Worm (Caenorhabditis elegans) whole organism, young adult: ENCODE measurements around the gene old-1.

Experiments used
- B0019.2 ChIP-seq: fragments of 200-800 bp; sonication (Bioruptor generic); conservative IDR thresholded peaks from 2 replicates; pipeline ENCODE4 v1.3.6; 2022; ENCODE audit warnings: missing genetic modification reagents, missing genetic modification characterization, missing compliant biosample characterization
- B0035.1 ChIP-seq: sonication (generic microtip); optimal IDR thresholded peaks from 2 replicates; lab custom pipeline; 2016; ENCODE audit warnings: missing genetic modification characterization, mild to moderate bottlenecking, missing compliant biosample characterization, missing genotype, missing genetic modification reagents
- C06A6.2 ChIP-seq: fragments of 200-800 bp; sonication (Bioruptor generic); conservative IDR thresholded peaks from 2 replicates; pipeline ENCODE4 v1.3.6; 2022; ENCODE audit warnings: missing genetic modification characterization, missing compliant biosample characterization
- F22D6.2 ChIP-seq: sonication (generic microtip); optimal IDR thresholded peaks from 2 replicates; lab custom pipeline; 2016; ENCODE audit warnings: mild to moderate bottlenecking, missing genetic modification characterization, missing compliant biosample characterization
- F23B12.7 ChIP-seq: sonication (generic microtip); optimal IDR thresholded peaks from 2 replicates; lab custom pipeline; 2017; ENCODE audit warnings: missing genetic modification characterization, mild to moderate bottlenecking, missing compliant biosample characterization, antibody characterized with exemption, moderate library complexity; ENCODE audit not compliant: insufficient read depth
- F49E8.2 ChIP-seq: sonication (generic microtip); optimal IDR thresholded peaks from 3 replicates; lab custom pipeline; 2017; ENCODE audit warnings: missing genetic modification characterization, mild to moderate bottlenecking, missing compliant biosample characterization, antibody characterized with exemption, moderate library complexity; ENCODE audit not compliant: insufficient read depth
- F57A8.1 ChIP-seq: fragments of 200-800 bp; sonication (Bioruptor generic); optimal IDR thresholded peaks from 2 replicates; lab custom pipeline; 2018; ENCODE audit warnings: mild to moderate bottlenecking, missing genetic modification characterization, moderate library complexity, missing compliant biosample characterization
- T07F8.4 ChIP-seq: sonication (generic microtip); optimal IDR thresholded peaks from 2 replicates; lab custom pipeline; 2016; ENCODE audit warnings: mild to moderate bottlenecking, missing genetic modification characterization, moderate library complexity, missing compliant biosample characterization
- Y95B8A.8 ChIP-seq: fragments of 200-800 bp; sonication (Bioruptor generic); IDR thresholded peaks from 2 replicates; pipeline ENCODE4 v1.3.6; 2022; ENCODE audit warnings: missing genetic modification reagents, missing genetic modification characterization, missing compliant biosample characterization
- attf-5 ChIP-seq: fragments of 200-800 bp; sonication (Bioruptor generic); optimal IDR thresholded peaks from 2 replicates; lab custom pipeline; 2018; ENCODE audit warnings: mild to moderate bottlenecking, missing genetic modification characterization, missing compliant biosample characterization
- bed-2 ChIP-seq: fragments of 200-800 bp; sonication (Bioruptor generic); IDR thresholded peaks from 2 replicates; pipeline ENCODE4 v1.3.6; 2022; ENCODE audit warnings: missing genetic modification reagents, missing genetic modification characterization, missing compliant biosample characterization
- ceh-79 ChIP-seq: sonication (generic microtip); optimal IDR thresholded peaks from 2 replicates; lab custom pipeline; 2017; ENCODE audit warnings: mild to moderate bottlenecking, missing genetic modification characterization, missing compliant biosample characterization
- dox-1 ChIP-seq: fragments of 200-800 bp; sonication (Bioruptor generic); IDR thresholded peaks from 2 replicates; pipeline ENCODE4 v1.3.6; 2022; ENCODE audit warnings: missing genetic modification reagents, missing genetic modification characterization, missing compliant biosample characterization
- dpl-1 ChIP-seq: fragments of 150-350 bp; optimal IDR thresholded peaks from 2 replicates; lab custom pipeline; 2014; ENCODE audit warnings: missing biosample characterization, missing genetic modification reagents, missing genetic modification characterization
- ekl-4 ChIP-seq: fragments of 200-800 bp; sonication (Bioruptor generic); IDR thresholded peaks from 2 replicates; pipeline ENCODE4 v1.3.6; 2022; ENCODE audit warnings: missing genetic modification reagents, missing genetic modification characterization, missing compliant biosample characterization
- ets-4 ChIP-seq: fragments of 200-800 bp; sonication (Bioruptor generic); optimal IDR thresholded peaks from 2 replicates; lab custom pipeline; 2018; ENCODE audit warnings: mild to moderate bottlenecking, missing genetic modification characterization, missing compliant biosample characterization
- gei-17 ChIP-seq: fragments of 200-800 bp; sonication (Bioruptor generic); optimal IDR thresholded peaks from 2 replicates; lab custom pipeline; 2018; ENCODE audit warnings: mild to moderate bottlenecking, missing genetic modification characterization, missing compliant biosample characterization
- him-1 ChIP-seq: sonication (generic microtip); optimal IDR thresholded peaks from 2 replicates; lab custom pipeline; 2016; ENCODE audit warnings: missing genotype, missing genetic modification reagents, missing genetic modification characterization, missing compliant biosample characterization
- hlh-12 ChIP-seq: sonication (generic microtip); optimal IDR thresholded peaks from 2 replicates; lab custom pipeline; 2016; ENCODE audit warnings: missing genetic modification characterization, missing compliant biosample characterization
- hsf-1 ChIP-seq: fragments of 200-800 bp; sonication (Bioruptor generic); IDR thresholded peaks from 2 replicates; pipeline ENCODE4 v1.3.6; 2022; ENCODE audit warnings: missing genetic modification reagents, missing genetic modification characterization, missing compliant biosample characterization
- let-607 ChIP-seq, 2 experiments: fragments of 200-800 bp in 1 of 2; sonication (Bioruptor generic) in 1 of 2; sonication (generic microtip) in 1 of 2; optimal IDR thresholded peaks; 2 replicates each; lab custom pipeline; 2016 to 2018; ENCODE audit warnings: mild to moderate bottlenecking in 2 of 2, missing compliant biosample characterization in 2 of 2, missing genetic modification characterization in 2 of 2, moderate library complexity in 2 of 2, missing genotype in 1 of 2
- lin-54 ChIP-seq: fragments of 200-800 bp; sonication (Bioruptor generic); optimal IDR thresholded peaks from 2 replicates; lab custom pipeline; 2018; ENCODE audit warnings: mild to moderate bottlenecking, missing genetic modification characterization, missing compliant biosample characterization
- madf-10 ChIP-seq: sonication (generic microtip); optimal IDR thresholded peaks from 2 replicates; lab custom pipeline; 2016; ENCODE audit warnings: mild to moderate bottlenecking, missing genetic modification characterization, missing compliant biosample characterization
- mel-28 ChIP-seq: sonication (generic microtip); optimal IDR thresholded peaks from 2 replicates; lab custom pipeline; 2016; ENCODE audit warnings: borderline replicate concordance, mild to moderate bottlenecking, missing genetic modification characterization, missing compliant biosample characterization
- mes-4 ChIP-seq: sonication (generic microtip); optimal IDR thresholded peaks from 2 replicates; lab custom pipeline; 2016; ENCODE audit warnings: missing genotype, missing genetic modification characterization, missing compliant biosample characterization
- nhr-120 ChIP-seq: fragments of 200-800 bp; sonication (Bioruptor generic); IDR thresholded peaks from 2 replicates; pipeline ENCODE4 v1.3.6; 2022; ENCODE audit warnings: missing genetic modification characterization, missing compliant biosample characterization
- pha-4 ChIP-seq: fragments of 150-350 bp; sonication (generic microtip); optimal IDR thresholded peaks from 2 replicates; lab custom pipeline; 2014; ENCODE audit warnings: missing biosample characterization, missing genetic modification reagents, missing genetic modification characterization
- snpc-4 ChIP-seq, 5 experiments: fragments of 150-350 bp in 1 of 5; sonication (generic microtip) in 4 of 5; optimal IDR thresholded peaks; 2 replicates each; lab custom pipeline; 2014 to 2018; ENCODE audit warnings: missing genetic modification characterization in 5 of 5, missing biosample characterization in 3 of 5, antibody characterized with exemption in 2 of 5, mild to moderate bottlenecking in 2 of 5, missing compliant biosample characterization in 2 of 5, missing genotype in 2 of 5, moderate library complexity in 2 of 5, missing genetic modification reagents in 1 of 5
- unc-130 ChIP-seq: sonication (generic microtip); optimal IDR thresholded peaks from 2 replicates; lab custom pipeline; 2016; ENCODE audit warnings: missing genetic modification reagents, missing genetic modification characterization, missing compliant biosample characterization
- xnd-1 ChIP-seq: sonication (generic microtip); optimal IDR thresholded peaks from 2 replicates; lab custom pipeline; 2016; ENCODE audit warnings: missing genotype, missing genetic modification reagents, missing genetic modification characterization, missing compliant biosample characterization
- zfh-2 ChIP-seq: fragments of 200-800 bp; sonication (Bioruptor generic); conservative IDR thresholded peaks from 2 replicates; pipeline ENCODE4 v1.3.6; 2022; ENCODE audit warnings: missing genetic modification reagents, missing genetic modification characterization, missing compliant biosample characterization
- ztf-18 ChIP-seq: sonication (generic microtip); optimal IDR thresholded peaks from 2 replicates; lab custom pipeline; 2016; ENCODE audit warnings: missing genotype, mild to moderate bottlenecking, missing genetic modification characterization, missing compliant biosample characterization
- ztf-25 ChIP-seq: fragments of 200-800 bp; sonication (Bioruptor generic); IDR thresholded peaks from 2 replicates; pipeline ENCODE4 v1.3.6; 2022; ENCODE audit warnings: missing genetic modification reagents, missing genetic modification characterization, missing compliant biosample characterization
- ztf-6 ChIP-seq: fragments of 200-800 bp; sonication (Bioruptor generic); IDR thresholded peaks from 2 replicates; pipeline ENCODE4 v1.3.6; 2022; ENCODE audit warnings: missing genetic modification reagents, missing genetic modification characterization, missing compliant biosample characterization

The old-1 gene

ce11 chrII:9874508-9875229, 6.1 kb upstream of the old-1 start, which contains the start of the genes chil-2 and ctsa-3.2:
Gene chil-2 (minus strand): TSS chrII:9874608.
Gene ctsa-3.2 (plus strand): TSS chrII:9875179.
- TF ChIP-seq snpc-4 (GFP tag; optimal IDR thresholded peaks at IDR 0.05; lab: Kevin White, UChicago) = no peak
- no peak for TF ChIP-seq snpc-4 (tag; optimal IDR thresholded peaks at IDR 0.05; lab: Kevin White, UChicago)
- no peak for TF ChIP-seq B0019.2
- no peak for TF ChIP-seq ekl-4 (GFP tag; lab: Robert Waterston, UW)
- TF ChIP-seq dox-1 (GFP tag; lab: Robert Waterston, UW) = no peak

DNA sequence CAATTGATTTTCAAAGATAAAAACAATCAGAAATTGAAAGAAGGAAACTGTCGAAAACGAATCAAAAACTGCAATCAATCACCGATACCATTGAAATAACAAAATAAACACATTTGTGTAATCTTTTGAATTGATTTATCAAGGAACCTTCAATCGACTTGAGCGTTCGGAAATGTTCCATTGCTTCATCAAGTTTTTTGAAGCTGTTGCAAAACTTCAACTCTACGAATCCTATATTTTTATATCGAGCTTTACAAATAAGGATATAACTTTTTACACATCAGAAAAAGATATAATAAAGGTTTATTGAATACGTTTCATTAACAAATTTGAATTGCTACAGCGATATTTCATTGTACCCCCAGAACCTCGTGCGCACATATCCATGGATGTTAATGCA, 4.4 kb upstream of the old-1 start, which contains the start of gene chil-8:
Gene chil-8, minus strand, starts transcription at position 101 of the 400 bp plus-strand sequence.
- TF ChIP-seq F23B12.7 (no peak), xnd-1 (no peak), dpl-1 (GFP tag; lab: Kevin White, UChicago) (no peak), bed-2 (GFP tag; lab: Robert Waterston, UW) (no peak), ztf-18 (tag; lab: Kevin White, UChicago) (no peak), Y95B8A.8 (GFP tag; lab: Robert Waterston, UW) (no peak), attf-5 (no peak), F22D6.2 (no peak), F57A8.1 (GFP tag; lab: Kevin White, UChicago) (no peak), him-1 (tag; lab: Kevin White, UChicago) (no peak), lin-54 (no peak), T07F8.4 (tag; lab: Kevin White, UChicago) (no peak), mel-28 (tag; lab: Kevin White, UChicago) (no peak), ztf-25 (GFP tag; lab: Robert Waterston, UW) (no peak), ztf-6 (GFP tag; lab: Robert Waterston, UW) (no peak), C06A6.2 (no peak), zfh-2 (GFP tag; lab: Robert Waterston, UW) (no peak)

- TF ChIP-seq hlh-12 (tag; lab: Kevin White, UChicago) = no peak
- TF ChIP-seq unc-130 (GFP tag; lab: Kevin White, UChicago) = no peak
- TF ChIP-seq B0035.1 = no peak
- TF ChIP-seq gei-17 (GFP tag; lab: Kevin White, UChicago) = no peak
- TF ChIP-seq hsf-1 (GFP tag; lab: Robert Waterston, UW) = no peak
- TF ChIP-seq ets-4 (GFP tag; lab: Kevin White, UChicago) = no peak
- no peak for TF ChIP-seq F49E8.2
- no peak for TF ChIP-seq ceh-79
- no peak for TF ChIP-seq let-607 (tag; optimal IDR thresholded peaks at IDR 0.05; lab: Kevin White, UChicago)
- no peak for TF ChIP-seq mes-4 (tag; lab: Kevin White, UChicago)
- TF ChIP-seq pha-4 (tag; lab: Kevin White, UChicago) = no peak
- TF ChIP-seq nhr-120 (GFP tag; lab: Robert Waterston, UW) = no peak
- TF ChIP-seq madf-10 (tag; lab: Kevin White, UChicago) = no peak
Measured at ce11 chrII:9871061-9871460, 2.5 kb upstream of the old-1 start, which contains the start of gene chil-7. Gene chil-7 (minus strand): TSS chrII:9871172.
